Worm (Caenorhabditis elegans) whole organism, L4 larva: ENCODE measurements around the gene Y54G2A.10.
"Not testable (repeated sequence)": the region's sequence is repeated elsewhere in the genome, so short reads cannot be mapped to it uniquely, and the experiment has no call there.

Experiments
- F44E2.7 ChIP-seq: fragments of 200-800 bp; sonication (Bioruptor generic); IDR thresholded peaks from 2 replicates; pipeline ENCODE4 v2.1.2; 2022; ENCODE audit warnings: missing genetic modification characterization, missing compliant biosample characterization
- F49E8.2 ChIP-seq: sonication (generic microtip); optimal IDR thresholded peaks from 2 replicates; lab custom pipeline; 2016; ENCODE audit warnings: missing compliant biosample characterization, mild to moderate bottlenecking, missing genetic modification characterization, borderline replicate concordance
- Y75B8A.6 ChIP-seq: fragments of 200-800 bp; sonication (Bioruptor generic); IDR thresholded peaks from 2 replicates; pipeline ENCODE4 v1.3.6; 2022; ENCODE audit warnings: missing genetic modification reagents, missing genetic modification characterization, missing compliant biosample characterization
- attf-4 ChIP-seq: sonication (generic microtip); optimal IDR thresholded peaks from 3 replicates; lab custom pipeline; 2017; ENCODE audit warnings: missing biosample characterization, missing genetic modification characterization
- ceh-20 ChIP-seq: fragments of 200-800 bp; sonication (Bioruptor generic); IDR thresholded peaks from 2 replicates; pipeline ENCODE4 v1.3.6; 2022; ENCODE audit warnings: missing genetic modification reagents, missing genetic modification characterization, missing compliant biosample characterization
- ceh-32 ChIP-seq: sonication (generic microtip); optimal IDR thresholded peaks from 2 replicates; lab custom pipeline; 2016; ENCODE audit warnings: mild to moderate bottlenecking, missing genetic modification characterization, missing compliant biosample characterization; ENCODE audit not compliant: poor library complexity
- ceh-44 ChIP-seq: fragments of 200-800 bp; sonication (Bioruptor generic); IDR thresholded peaks from 2 replicates; pipeline ENCODE4 v1.3.6; 2022; ENCODE audit warnings: missing genetic modification reagents, missing genetic modification characterization, missing compliant biosample characterization
- ceh-82 ChIP-seq: sonication (generic microtip); optimal IDR thresholded peaks from 2 replicates; lab custom pipeline; 2017; ENCODE audit warnings: missing biosample characterization, missing genetic modification characterization
- ces-1 ChIP-seq: fragments of 150-350 bp; sonication (generic microtip); optimal IDR thresholded peaks from 4 replicates; lab custom pipeline; 2014; ENCODE audit warnings: missing biosample characterization, missing genetic modification reagents, missing genetic modification characterization
- daf-16 ChIP-seq, 3 experiments: sonication (generic microtip); optimal IDR thresholded peaks; 2 replicates each; lab custom pipeline; 2016 to 2017; ENCODE audit warnings: missing genetic modification characterization in 3 of 3, missing genetic modification reagents in 3 of 3, mild to moderate bottlenecking in 2 of 3, missing compliant biosample characterization in 2 of 3, missing biosample characterization in 1 of 3, moderate library complexity in 1 of 3
- daf-19 ChIP-seq: fragments of 200-800 bp; sonication (Bioruptor generic); conservative IDR thresholded peaks from 2 replicates; pipeline ENCODE4 v1.3.6; 2022; ENCODE audit warnings: missing genetic modification characterization, missing compliant biosample characterization
- daf-8 ChIP-seq: fragments of 200-800 bp; sonication (Bioruptor generic); IDR thresholded peaks from 2 replicates; pipeline ENCODE4 v1.3.6; 2022; ENCODE audit warnings: missing genetic modification characterization, missing compliant biosample characterization
- dmd-9 ChIP-seq: fragments of 200-800 bp; sonication (Bioruptor generic); IDR thresholded peaks from 2 replicates; pipeline ENCODE4 v1.3.6; 2022; ENCODE audit warnings: missing genetic modification reagents, missing genetic modification characterization, missing compliant biosample characterization
- dpl-1 ChIP-seq: fragments of 150-350 bp; optimal IDR thresholded peaks from 2 replicates; lab custom pipeline; 2014; ENCODE audit warnings: missing biosample characterization, missing genetic modification reagents, missing genetic modification characterization
- egl-43 ChIP-seq: fragments of 200-800 bp; sonication (Bioruptor generic); IDR thresholded peaks from 2 replicates; pipeline ENCODE4 v1.3.6; 2022; ENCODE audit warnings: missing genetic modification reagents, missing genetic modification characterization, missing compliant biosample characterization
- fkh-10 ChIP-seq: fragments of 150-350 bp; optimal IDR thresholded peaks from 2 replicates; lab custom pipeline; 2014; ENCODE audit warnings: missing biosample characterization, missing genetic modification reagents, missing genetic modification characterization
- fos-1 ChIP-seq: fragments of 150-350 bp; optimal IDR thresholded peaks from 2 replicates; lab custom pipeline; 2014; ENCODE audit warnings: missing biosample characterization, missing genetic modification characterization
- hlh-30 ChIP-seq: sonication (generic microtip); optimal IDR thresholded peaks from 2 replicates; lab custom pipeline; 2017; ENCODE audit warnings: antibody characterized with exemption, mild to moderate bottlenecking, missing genetic modification characterization, missing compliant biosample characterization; ENCODE audit not compliant: insufficient read depth
- lin-1 ChIP-seq: fragments of 200-800 bp; sonication (Bioruptor generic); IDR thresholded peaks from 2 replicates; pipeline ENCODE4 v1.3.6; 2022; ENCODE audit warnings: missing genetic modification reagents, missing genetic modification characterization, missing compliant biosample characterization
- lin-15B ChIP-seq: fragments of 150-350 bp; sonication (generic microtip); optimal IDR thresholded peaks from 3 replicates; lab custom pipeline; 2014; ENCODE audit warnings: missing biosample characterization, missing genetic modification characterization
- lin-29 ChIP-seq: fragments of 200-800 bp; sonication (Bioruptor generic); IDR thresholded peaks from 2 replicates; pipeline ENCODE4 v1.3.6; 2022; ENCODE audit warnings: missing genetic modification reagents, missing genetic modification characterization, missing compliant biosample characterization
- lir-3 ChIP-seq: sonication (generic microtip); optimal IDR thresholded peaks from 2 replicates; lab custom pipeline; 2016; ENCODE audit warnings: mild to moderate bottlenecking, missing genetic modification characterization, missing compliant biosample characterization
- madf-5 ChIP-seq, 2 experiments: fragments of 200-800 bp; sonication (Bioruptor generic); IDR thresholded peaks; 2 replicates each; pipeline ENCODE4 v1.3.6; 2022; ENCODE audit warnings: missing compliant biosample characterization in 2 of 2, missing genetic modification characterization in 2 of 2
- madf-9 ChIP-seq: fragments of 200-800 bp; sonication (Bioruptor generic); conservative IDR thresholded peaks from 2 replicates; pipeline ENCODE4 v1.3.6; 2022; ENCODE audit warnings: missing genetic modification reagents, missing genetic modification characterization, missing compliant biosample characterization
- mdl-1 ChIP-seq, 2 experiments: fragments of 150-350 bp in 1 of 2; sonication (generic microtip) in 1 of 2; optimal IDR thresholded peaks; 2 replicates each; lab custom pipeline; 2014 to 2017; ENCODE audit warnings: missing biosample characterization in 2 of 2, missing genetic modification characterization in 2 of 2
- mep-1 ChIP-seq: fragments of 150-350 bp; sonication (generic microtip); optimal IDR thresholded peaks from 3 replicates; lab custom pipeline; 2014; ENCODE audit warnings: missing biosample characterization, missing genetic modification characterization
- mes-2 ChIP-seq: sonication (generic microtip); optimal IDR thresholded peaks from 2 replicates; lab custom pipeline; 2016; ENCODE audit warnings: missing genotype, mild to moderate bottlenecking, missing genetic modification characterization, missing compliant biosample characterization; ENCODE audit not compliant: poor library complexity, severe bottlenecking
- nhr-102 ChIP-seq: sonication (generic microtip); optimal IDR thresholded peaks from 2 replicates; lab custom pipeline; 2016; ENCODE audit warnings: mild to moderate bottlenecking, missing genetic modification characterization, moderate library complexity, missing compliant biosample characterization
- nhr-11 ChIP-seq: fragments of 150-350 bp; optimal IDR thresholded peaks from 2 replicates; lab custom pipeline; 2014; ENCODE audit warnings: missing biosample characterization, missing genetic modification characterization
- nhr-41 ChIP-seq: fragments of 200-800 bp; sonication (Bioruptor generic); IDR thresholded peaks from 2 replicates; pipeline ENCODE4 v1.3.6; 2022; ENCODE audit warnings: missing genetic modification reagents, missing genetic modification characterization, missing compliant biosample characterization
- nhr-48 ChIP-seq: sonication (generic microtip); optimal IDR thresholded peaks from 2 replicates; lab custom pipeline; 2016; ENCODE audit warnings: mild to moderate bottlenecking, missing genetic modification characterization, missing compliant biosample characterization
- nhr-76 ChIP-seq: fragments of 150-350 bp; optimal IDR thresholded peaks from 2 replicates; lab custom pipeline; 2014; ENCODE audit warnings: missing biosample characterization, missing genetic modification characterization
- php-3 ChIP-seq: fragments of 200-800 bp; sonication (Bioruptor generic); IDR thresholded peaks from 2 replicates; pipeline ENCODE4 v1.3.6; 2022; ENCODE audit warnings: missing genetic modification reagents, missing genetic modification characterization, missing compliant biosample characterization
- saeg-2 ChIP-seq: fragments of 200-800 bp; sonication (Bioruptor generic); IDR thresholded peaks from 2 replicates; pipeline ENCODE4 v1.3.6; 2022; ENCODE audit warnings: missing genetic modification reagents, missing genetic modification characterization, missing compliant biosample characterization
- set-16 ChIP-seq: fragments of 200-800 bp; sonication (Bioruptor generic); IDR thresholded peaks from 2 replicates; pipeline ENCODE4 v1.3.6; 2022; ENCODE audit warnings: missing genetic modification reagents, missing genetic modification characterization, missing compliant biosample characterization
- skn-1 ChIP-seq: fragments of 150-350 bp; optimal IDR thresholded peaks from 2 replicates; lab custom pipeline; 2014; ENCODE audit warnings: missing biosample characterization, missing genetic modification characterization
- snpc-1.2 ChIP-seq: fragments of 200-800 bp; sonication (Bioruptor generic); IDR thresholded peaks from 2 replicates; pipeline ENCODE4 v1.3.6; 2022; ENCODE audit warnings: missing genetic modification reagents, missing genetic modification characterization, missing compliant biosample characterization
- tra-1 ChIP-seq: fragments of 200-800 bp; sonication (Bioruptor generic); IDR thresholded peaks from 2 replicates; pipeline ENCODE4 v1.3.6; 2022; ENCODE audit warnings: missing genetic modification reagents, missing genetic modification characterization, missing compliant biosample characterization
- zip-2 ChIP-seq: fragments of 150-350 bp; optimal IDR thresholded peaks from 2 replicates; lab custom pipeline; 2014; ENCODE audit warnings: missing biosample characterization, missing genetic modification characterization
- ztf-11 ChIP-seq: fragments of 150-350 bp; optimal IDR thresholded peaks from 2 replicates; lab custom pipeline; 2014; ENCODE audit warnings: missing biosample characterization, missing genetic modification characterization

The Y54G2A.10 gene

ce11 chrIV:2801004-2801403 is 1.5 kb downstream of the Y54G2A.10 start (continued):
- peak; percentile 35; the same call in 1 of the 2 replicates for TF ChIP-seq nhr-41 (GFP tag; lab: Robert Waterston, UW)
- TF ChIP-seq madf-5 (GFP tag; IDR thresholded peaks at IDR 0.05; lab: Robert Waterston, UW) = peak in 1 of 2 experiments; percentile 46; a peak in 1 of 4 replicates
- TF ChIP-seq set-16 (GFP tag; lab: Robert Waterston, UW) = no peak; the same call in 1 of the 2 replicates
- TF ChIP-seq nhr-48 = no peak
- 0 out of 2 replicates have a peak, but pooled peaks have one; percentile 46 for TF ChIP-seq lin-1 (GFP tag; lab: Robert Waterston, UW)
- TF ChIP-seq dmd-9 (GFP tag; lab: Robert Waterston, UW) = 0 out of 2 replicates have a peak, but pooled peaks have one; percentile 23
- TF ChIP-seq attf-4 (tag; lab: Kevin White, UChicago) = no peak
- no peak for TF ChIP-seq nhr-76 (tag; lab: Kevin White, UChicago)
- TF ChIP-seq lin-15B = no peak
- 0 out of 2 replicates have a peak, but pooled peaks have one; percentile 38 for TF ChIP-seq php-3
- TF ChIP-seq egl-43 = peak; percentile 91
- peak; percentile 68; the same call in 1 of the 2 replicates for TF ChIP-seq F44E2.7 (GFP tag; lab: Robert Waterston, UW)
- TF ChIP-seq daf-19 = no peak
- TF ChIP-seq daf-16 (GFP tag; optimal IDR thresholded peaks at IDR 0.05; lab: Kevin White, UChicago) = peak in 1 of 2 experiments; percentile 56
- peak; percentile 17 for TF ChIP-seq daf-16 (tag; optimal IDR thresholded peaks at IDR 0.05; lab: Kevin White, UChicago)
- TF ChIP-seq fkh-10 (GFP tag; lab: Kevin White, UChicago) = no peak
- TF ChIP-seq zip-2 = no peak
- TF ChIP-seq skn-1 (tag; lab: Kevin White, UChicago) = no peak
- peak; percentile 55 for TF ChIP-seq mep-1 (tag; lab: Kevin White, UChicago)
- no peak for TF ChIP-seq ceh-82 (tag; lab: Kevin White, UChicago)
- no peak for TF ChIP-seq lir-3 (tag; lab: Kevin White, UChicago)
- TF ChIP-seq F49E8.2 (tag; lab: Kevin White, UChicago) = peak; percentile 23
- peak; percentile 61; the same call in 1 of the 2 replicates for TF ChIP-seq saeg-2 (GFP tag; lab: Robert Waterston, UW)
- no peak for TF ChIP-seq lin-29 (GFP tag; lab: Robert Waterston, UW)
- TF ChIP-seq mes-2 = peak; percentile 61
- TF ChIP-seq tra-1 (GFP tag; lab: Robert Waterston, UW) = peak; percentile 28; the same call in 1 of the 2 replicates
- TF ChIP-seq fos-1 (tag; lab: Kevin White, UChicago) = no peak
- no peak for TF ChIP-seq ceh-32 (tag; lab: Kevin White, UChicago)
- TF ChIP-seq ceh-20 (GFP tag; lab: Robert Waterston, UW) = peak; percentile 29; the same call in 1 of the 2 replicates
- TF ChIP-seq daf-8 (GFP tag; lab: Robert Waterston, UW) = no peak
- no peak for TF ChIP-seq mdl-1 (tag; optimal IDR thresholded peaks at IDR 0.05; lab: Kevin White, UChicago)
- TF ChIP-seq dpl-1 (GFP tag; lab: Kevin White, UChicago) = peak; percentile 22
- peak; percentile 66; the same call in 1 of the 2 replicates for TF ChIP-seq ceh-44 (GFP tag; lab: Robert Waterston, UW)
- TF ChIP-seq ces-1 (GFP tag; lab: Kevin White, UChicago) = no peak
- TF ChIP-seq hlh-30 = peak; percentile 81
- TF ChIP-seq nhr-11 = no peak
- TF ChIP-seq Y75B8A.6 (GFP tag; lab: Robert Waterston, UW) = peak; percentile 41; the same call in 1 of the 2 replicates
- no peak for TF ChIP-seq ztf-11 (tag; lab: Kevin White, UChicago)
- TF ChIP-seq nhr-102 (tag; lab: Kevin White, UChicago) = no peak
- peak; percentile 55 for TF ChIP-seq snpc-1.2 (GFP tag; lab: Robert Waterston, UW)

- not testable (repeated sequence) for TF ChIP-seq daf-19, zip-2, madf-9
- TF ChIP-seq, all 104 proteins: peak for 0; not testable (repeated sequence) for 104
Measured at ce11 chrIV:2801558-2801957, 2.1 kb downstream of the Y54G2A.10 start, which contains the start of gene Y54G2A.44. Gene Y54G2A.44 (plus strand): TSS chrIV:2801858.
